Fruit fly (Drosophila melanogaster): Measurements from ENCODE around the gene CG13445.
A peak's percentile ranks its signal among the peaks of the same experiment; 100 is the strongest.

Gene CG13445

dm6 chr3L:15787406-15787805, 21.9 kb upstream of the CG13445 start:
- TF ChIP-seq tio (GFP tag; optimal IDR thresholded peaks at IDR 0.05): peak; percentile 25
- no peak for TF ChIP-seq CG14441 (GFP tag; IDR thresholded peaks at IDR 0.05)
- no peak for TF ChIP-seq nau (GFP tag; optimal IDR thresholded peaks at IDR 0.05)
- TF ChIP-seq sim (GFP tag; IDR thresholded peaks at IDR 0.05): no peak
- TF ChIP-seq CG8765 (GFP tag; IDR thresholded peaks at IDR 0.05): peak; percentile 48; the same call in 1 of the 2 replicates
- peak; percentile 72 for TF ChIP-seq grau (tag; optimal IDR thresholded peaks at IDR 0.05)
- TF ChIP-seq CG32772 (GFP tag; IDR thresholded peaks at IDR 0.05): no peak
- TF ChIP-seq Xrp1 (GFP tag; IDR thresholded peaks at IDR 0.05): peak; percentile 87
- no peak for TF ChIP-seq sug (tag; optimal IDR thresholded peaks at IDR 0.05)
- TF ChIP-seq Fer1 (GFP tag; optimal IDR thresholded peaks at IDR 0.05): peak; percentile 46
- TF ChIP-seq CG16815 (GFP tag; optimal IDR thresholded peaks at IDR 0.05): peak; percentile 31
- TF ChIP-seq Bgb (GFP tag; IDR thresholded peaks at IDR 0.05; ENCODE audit: partially characterized antibody): no peak
- peak; percentile 52 for TF ChIP-seq Ssrp (tag; optimal IDR thresholded peaks at IDR 0.05)
- TF ChIP-seq Hr78 (GFP tag; optimal IDR thresholded peaks at IDR 0.05): peak in 1 of 2 experiments; percentile 3
- TF ChIP-seq Spps (tag; optimal IDR thresholded peaks at IDR 0.05): peak; percentile 53
- peak; percentile 56; the same call in 2 of the 3 replicates for TF ChIP-seq so (GFP tag; IDR thresholded peaks at IDR 0.05)
- no peak for TF ChIP-seq CG3065 (GFP tag; optimal IDR thresholded peaks at IDR 0.05)
- TF ChIP-seq ftz-f1 (GFP tag; optimal IDR thresholded peaks at IDR 0.05): no peak
- TF ChIP-seq HLH3B (GFP tag; IDR thresholded peaks at IDR 0.05): peak; percentile 38; the same call in 1 of the 2 replicates
- TF ChIP-seq CG12659 (GFP tag; optimal IDR thresholded peaks at IDR 0.05): no peak
- TF ChIP-seq NC2β (GFP tag; optimal IDR thresholded peaks at IDR 0.05): no peak
- peak; percentile 31 for TF ChIP-seq CG6254 (GFP tag; optimal IDR thresholded peaks at IDR 0.05)
- TF ChIP-seq CG14710 (tag; optimal IDR thresholded peaks at IDR 0.05): peak; percentile 79
- TF ChIP-seq CG4424 (GFP tag; optimal IDR thresholded peaks at IDR 0.05): peak; percentile 60
- TF ChIP-seq tap (tag; optimal IDR thresholded peaks at IDR 0.05): peak; percentile 53
- TF ChIP-seq CG9609 (GFP tag; optimal IDR thresholded peaks at IDR 0.05): no peak
- peak; percentile 44 for TF ChIP-seq Chrac-16 (GFP tag; optimal IDR thresholded peaks at IDR 0.05)
- TF ChIP-seq lbe (GFP tag; optimal IDR thresholded peaks at IDR 0.05): no peak
- TF ChIP-seq lmd (GFP tag; IDR thresholded peaks at IDR 0.05): peak; percentile 33; the same call in 1 of the 2 replicates
- no peak for TF ChIP-seq CG9876 (GFP tag; optimal IDR thresholded peaks at IDR 0.05)
- peak; percentile 19 for TF ChIP-seq CG4820 (GFP tag; optimal IDR thresholded peaks at IDR 0.05)
- TF ChIP-seq CG8290 (GFP tag; optimal IDR thresholded peaks at IDR 0.05): no peak
- no peak for TF ChIP-seq CG8290 (tag; optimal IDR thresholded peaks at IDR 0.05)
- TF ChIP-seq Camta (GFP tag; optimal IDR thresholded peaks at IDR 0.05): no peak
- peak; percentile 35 for TF ChIP-seq fd102C (GFP tag; optimal IDR thresholded peaks at IDR 0.05)
- TF ChIP-seq CG31441 (GFP tag; IDR thresholded peaks at IDR 0.05): peak; percentile 81
- TF ChIP-seq CG10267 (tag; optimal IDR thresholded peaks at IDR 0.05): peak; percentile 79
- TF ChIP-seq Dref (GFP tag; IDR thresholded peaks at IDR 0.05): no peak
- TF ChIP-seq eyg (GFP tag; optimal IDR thresholded peaks at IDR 0.05): no peak
- 0 out of 3 replicates have a peak, but pooled peaks have one; percentile 46 for TF ChIP-seq CG11695 (GFP tag; IDR thresholded peaks at IDR 0.05)
- TF ChIP-seq CG12104 (GFP tag; optimal IDR thresholded peaks at IDR 0.05): peak; percentile 9
- TF ChIP-seq CG32767 (GFP tag; IDR thresholded peaks at IDR 0.05): no peak
- peak; percentile 26 for TF ChIP-seq CG5245 (GFP tag; optimal IDR thresholded peaks at IDR 0.05)
- no peak for TF ChIP-seq CG7963 (GFP tag; IDR thresholded peaks at IDR 0.05; ENCODE audit: partially characterized antibody)
- TF ChIP-seq CG8359 (GFP tag; optimal IDR thresholded peaks at IDR 0.05; ENCODE audit: borderline replicate concordance): no peak
- no peak for TF ChIP-seq CG9817 (tag; optimal IDR thresholded peaks at IDR 0.05)
- peak; percentile 53 for TF ChIP-seq fd96Cb (tag; optimal IDR thresholded peaks at IDR 0.05)
- TF ChIP-seq corto (GFP tag; optimal IDR thresholded peaks at IDR 0.05): no peak
- TF ChIP-seq Pdp1 (GFP tag; optimal IDR thresholded peaks at IDR 0.05): no peak
- TF ChIP-seq bsh (GFP tag; optimal IDR thresholded peaks at IDR 0.05): peak in 1 of 2 experiments; percentile 81
- TF ChIP-seq fd3F (GFP tag; optimal IDR thresholded peaks at IDR 0.05): no peak
